Worm (Caenorhabditis elegans) whole organism, L4 larva: ENCODE results near the gene fbl-1.
A peak's percentile ranks its signal among the peaks of the same experiment; 100 is the strongest.

Experiments used
- D1046.2 ChIP-seq: fragments of 200-800 bp; sonication (Bioruptor generic); IDR thresholded peaks from 2 replicates; pipeline ENCODE4 v1.3.6; 2022; ENCODE audit warnings: missing genetic modification characterization, missing compliant biosample characterization
- F10B5.3 ChIP-seq: sonication (generic microtip); optimal IDR thresholded peaks from 2 replicates; lab custom pipeline; 2016; ENCODE audit warnings: mild to moderate bottlenecking, missing genetic modification characterization, missing compliant biosample characterization
- F44E2.7 ChIP-seq: fragments of 200-800 bp; sonication (Bioruptor generic); IDR thresholded peaks from 2 replicates; pipeline ENCODE4 v2.1.2; 2022; ENCODE audit warnings: missing genetic modification characterization, missing compliant biosample characterization
- F49E8.2 ChIP-seq: sonication (generic microtip); optimal IDR thresholded peaks from 2 replicates; lab custom pipeline; 2016; ENCODE audit warnings: missing compliant biosample characterization, mild to moderate bottlenecking, missing genetic modification characterization, borderline replicate concordance
- T20F7.1 ChIP-seq: fragments of 200-800 bp; sonication (Bioruptor generic); optimal IDR thresholded peaks from 2 replicates; lab custom pipeline; 2018; ENCODE audit warnings: mild to moderate bottlenecking, missing genetic modification characterization, missing compliant biosample characterization
- Y105C5A.15 ChIP-seq: fragments of 200-800 bp; sonication (Bioruptor generic); IDR thresholded peaks from 2 replicates; pipeline ENCODE4 v1.3.6; 2022; ENCODE audit warnings: missing genetic modification characterization, missing compliant biosample characterization
- Y48G9A.11 ChIP-seq: fragments of 200-800 bp; sonication (Bioruptor generic); IDR thresholded peaks from 2 replicates; pipeline ENCODE4 v1.3.6; 2022; ENCODE audit warnings: missing genetic modification reagents, missing genetic modification characterization, missing compliant biosample characterization
- aha-1 ChIP-seq: fragments of 150-350 bp; peaks from one replicate; lab custom pipeline; 2014; ENCODE audit warnings: missing biosample characterization, missing genetic modification characterization
- ceh-44 ChIP-seq: fragments of 200-800 bp; sonication (Bioruptor generic); IDR thresholded peaks from 2 replicates; pipeline ENCODE4 v1.3.6; 2022; ENCODE audit warnings: missing genetic modification reagents, missing genetic modification characterization, missing compliant biosample characterization
- ces-1 ChIP-seq: fragments of 150-350 bp; sonication (generic microtip); optimal IDR thresholded peaks from 4 replicates; lab custom pipeline; 2014; ENCODE audit warnings: missing biosample characterization, missing genetic modification reagents, missing genetic modification characterization
- cey-2 ChIP-seq: sonication (generic microtip); optimal IDR thresholded peaks from 3 replicates; lab custom pipeline; 2017; ENCODE audit warnings: missing genetic modification characterization, mild to moderate bottlenecking, missing compliant biosample characterization, antibody characterized with exemption, borderline replicate concordance; ENCODE audit not compliant: insufficient read depth
- daf-12 ChIP-seq: fragments of 150-350 bp; optimal IDR thresholded peaks from 2 replicates; lab custom pipeline; 2014; ENCODE audit warnings: missing biosample characterization, missing genetic modification reagents, missing genetic modification characterization
- daf-16 ChIP-seq, 3 experiments: sonication (generic microtip); optimal IDR thresholded peaks; 2 replicates each; lab custom pipeline; 2016 to 2017; ENCODE audit warnings: missing genetic modification characterization in 3 of 3, missing genetic modification reagents in 3 of 3, mild to moderate bottlenecking in 2 of 3, missing compliant biosample characterization in 2 of 3, missing biosample characterization in 1 of 3, moderate library complexity in 1 of 3
- dmd-6 ChIP-seq: fragments of 200-800 bp; sonication (Bioruptor generic); IDR thresholded peaks from 2 replicates; pipeline ENCODE4 v1.3.6; 2022; ENCODE audit warnings: missing genetic modification reagents, missing genetic modification characterization, missing compliant biosample characterization
- dmd-9 ChIP-seq: fragments of 200-800 bp; sonication (Bioruptor generic); IDR thresholded peaks from 2 replicates; pipeline ENCODE4 v1.3.6; 2022; ENCODE audit warnings: missing genetic modification reagents, missing genetic modification characterization, missing compliant biosample characterization
- duxl-1 ChIP-seq: sonication (generic microtip); optimal IDR thresholded peaks from 2 replicates; lab custom pipeline; 2016; ENCODE audit warnings: mild to moderate bottlenecking, missing genetic modification characterization, moderate library complexity, missing compliant biosample characterization; ENCODE audit not compliant: poor library complexity
- dve-1 ChIP-seq: sonication (generic microtip); optimal IDR thresholded peaks from 2 replicates; lab custom pipeline; 2017; ENCODE audit warnings: antibody characterized with exemption, mild to moderate bottlenecking, missing genetic modification characterization, missing compliant biosample characterization; ENCODE audit not compliant: insufficient read depth
- egl-27 ChIP-seq: sonication (generic microtip); optimal IDR thresholded peaks from 3 replicates; lab custom pipeline; 2017; ENCODE audit warnings: missing biosample characterization, missing genetic modification reagents, missing genetic modification characterization
- egl-43 ChIP-seq: fragments of 200-800 bp; sonication (Bioruptor generic); IDR thresholded peaks from 2 replicates; pipeline ENCODE4 v1.3.6; 2022; ENCODE audit warnings: missing genetic modification reagents, missing genetic modification characterization, missing compliant biosample characterization
- fkh-10 ChIP-seq: fragments of 150-350 bp; optimal IDR thresholded peaks from 2 replicates; lab custom pipeline; 2014; ENCODE audit warnings: missing biosample characterization, missing genetic modification reagents, missing genetic modification characterization
- hif-1 ChIP-seq, 2 experiments: sonication (generic microtip); optimal IDR thresholded peaks; 2 replicates each; lab custom pipeline; 2016 to 2017; ENCODE audit warnings: missing compliant biosample characterization in 2 of 2, missing genetic modification characterization in 2 of 2, missing genetic modification reagents in 2 of 2, missing genotype in 2 of 2, mild to moderate bottlenecking in 1 of 2
- hlh-30 ChIP-seq: sonication (generic microtip); optimal IDR thresholded peaks from 2 replicates; lab custom pipeline; 2017; ENCODE audit warnings: antibody characterized with exemption, mild to moderate bottlenecking, missing genetic modification characterization, missing compliant biosample characterization; ENCODE audit not compliant: insufficient read depth
- lin-15B ChIP-seq: fragments of 150-350 bp; sonication (generic microtip); optimal IDR thresholded peaks from 3 replicates; lab custom pipeline; 2014; ENCODE audit warnings: missing biosample characterization, missing genetic modification characterization
- lin-38 ChIP-seq: fragments of 200-800 bp; sonication (Bioruptor generic); IDR thresholded peaks from 2 replicates; pipeline ENCODE4 v1.3.6; 2022; ENCODE audit warnings: missing genetic modification reagents, missing genetic modification characterization, missing compliant biosample characterization
- lsy-2 ChIP-seq, 2 experiments: fragments of 150-350 bp in 1 of 2; sonication (generic microtip) in 1 of 2; optimal IDR thresholded peaks; 2 replicates each; lab custom pipeline; 2014 to 2017; ENCODE audit warnings: missing biosample characterization in 2 of 2, missing genetic modification characterization in 2 of 2
- madf-5 ChIP-seq, 2 experiments: fragments of 200-800 bp; sonication (Bioruptor generic); IDR thresholded peaks; 2 replicates each; pipeline ENCODE4 v1.3.6; 2022; ENCODE audit warnings: missing compliant biosample characterization in 2 of 2, missing genetic modification characterization in 2 of 2
- mep-1 ChIP-seq: fragments of 150-350 bp; sonication (generic microtip); optimal IDR thresholded peaks from 3 replicates; lab custom pipeline; 2014; ENCODE audit warnings: missing biosample characterization, missing genetic modification characterization
- nhr-10 ChIP-seq: fragments of 150-350 bp; optimal IDR thresholded peaks from 2 replicates; lab custom pipeline; 2014; ENCODE audit warnings: missing biosample characterization, missing genetic modification characterization
- nhr-11 ChIP-seq: fragments of 150-350 bp; optimal IDR thresholded peaks from 2 replicates; lab custom pipeline; 2014; ENCODE audit warnings: missing biosample characterization, missing genetic modification characterization
- nhr-111 ChIP-seq: fragments of 200-800 bp; sonication (Bioruptor generic); optimal IDR thresholded peaks from 2 replicates; lab custom pipeline; 2018; ENCODE audit warnings: mild to moderate bottlenecking, missing genetic modification characterization, missing compliant biosample characterization
- nhr-28 ChIP-seq: fragments of 150-350 bp; optimal IDR thresholded peaks from 2 replicates; lab custom pipeline; 2014; ENCODE audit warnings: missing biosample characterization, missing genetic modification characterization
- nhr-41 ChIP-seq: fragments of 200-800 bp; sonication (Bioruptor generic); IDR thresholded peaks from 2 replicates; pipeline ENCODE4 v1.3.6; 2022; ENCODE audit warnings: missing genetic modification reagents, missing genetic modification characterization, missing compliant biosample characterization
- nhr-77 ChIP-seq: fragments of 150-350 bp; optimal IDR thresholded peaks from 2 replicates; lab custom pipeline; 2014; ENCODE audit warnings: missing biosample characterization, missing genetic modification characterization
- php-3 ChIP-seq: fragments of 200-800 bp; sonication (Bioruptor generic); IDR thresholded peaks from 2 replicates; pipeline ENCODE4 v1.3.6; 2022; ENCODE audit warnings: missing genetic modification reagents, missing genetic modification characterization, missing compliant biosample characterization
- pqm-1 ChIP-seq: sonication (generic microtip); optimal IDR thresholded peaks from 2 replicates; lab custom pipeline; 2017; ENCODE audit warnings: missing biosample characterization, missing genetic modification characterization
- sdz-12 ChIP-seq: fragments of 200-800 bp; sonication (Bioruptor generic); optimal IDR thresholded peaks from 2 replicates; lab custom pipeline; 2018; ENCODE audit warnings: mild to moderate bottlenecking, missing genetic modification characterization, missing compliant biosample characterization
- set-16 ChIP-seq: fragments of 200-800 bp; sonication (Bioruptor generic); IDR thresholded peaks from 2 replicates; pipeline ENCODE4 v1.3.6; 2022; ENCODE audit warnings: missing genetic modification reagents, missing genetic modification characterization, missing compliant biosample characterization
- skn-1 ChIP-seq: fragments of 150-350 bp; optimal IDR thresholded peaks from 2 replicates; lab custom pipeline; 2014; ENCODE audit warnings: missing biosample characterization, missing genetic modification characterization
- snpc-1.2 ChIP-seq: fragments of 200-800 bp; sonication (Bioruptor generic); IDR thresholded peaks from 2 replicates; pipeline ENCODE4 v1.3.6; 2022; ENCODE audit warnings: missing genetic modification reagents, missing genetic modification characterization, missing compliant biosample characterization
- spr-1 ChIP-seq: sonication (generic microtip); optimal IDR thresholded peaks from 2 replicates; lab custom pipeline; 2016; ENCODE audit warnings: mild to moderate bottlenecking, missing genetic modification characterization, missing compliant biosample characterization
- tag-97 ChIP-seq: fragments of 200-800 bp; sonication (Bioruptor generic); IDR thresholded peaks from 2 replicates; pipeline ENCODE4 v1.3.6; 2022; ENCODE audit warnings: missing genetic modification characterization, missing compliant biosample characterization
- tra-1 ChIP-seq: fragments of 200-800 bp; sonication (Bioruptor generic); IDR thresholded peaks from 2 replicates; pipeline ENCODE4 v1.3.6; 2022; ENCODE audit warnings: missing genetic modification reagents, missing genetic modification characterization, missing compliant biosample characterization
- unc-39 ChIP-seq: sonication (generic microtip); optimal IDR thresholded peaks from 2 replicates; lab custom pipeline; 2017; ENCODE audit warnings: missing biosample characterization, missing genetic modification characterization
- zag-1 ChIP-seq: fragments of 150-350 bp; optimal IDR thresholded peaks from 2 replicates; lab custom pipeline; 2014; ENCODE audit warnings: missing biosample characterization, missing genetic modification characterization
- zfp-2 ChIP-seq: sonication (generic microtip); optimal IDR thresholded peaks from 2 replicates; lab custom pipeline; 2016; ENCODE audit warnings: mild to moderate bottlenecking, missing genetic modification characterization, missing compliant biosample characterization
- zip-11 ChIP-seq: fragments of 200-800 bp; sonication (Bioruptor generic); IDR thresholded peaks from 2 replicates; pipeline ENCODE4 v1.3.6; 2022; ENCODE audit warnings: missing genetic modification characterization, missing compliant biosample characterization
- zip-2 ChIP-seq: fragments of 150-350 bp; optimal IDR thresholded peaks from 2 replicates; lab custom pipeline; 2014; ENCODE audit warnings: missing biosample characterization, missing genetic modification characterization
- ztf-11 ChIP-seq: fragments of 150-350 bp; optimal IDR thresholded peaks from 2 replicates; lab custom pipeline; 2014; ENCODE audit warnings: missing biosample characterization, missing genetic modification characterization
- ztf-7 ChIP-seq: fragments of 150-350 bp; optimal IDR thresholded peaks from 2 replicates; lab custom pipeline; 2014; ENCODE audit warnings: missing biosample characterization, missing genetic modification characterization

fbl-1 gene

ce11 chrIV:9513360-9513777 is 27.2 kb upstream of the fbl-1 start (continued):
- TF ChIP-seq dmd-6 (GFP tag; lab: Robert Waterston, UW): peak; percentile 60
- TF ChIP-seq nhr-11: no peak
- no peak for TF ChIP-seq egl-43 (GFP tag; lab: Robert Waterston, UW)
- TF ChIP-seq F10B5.3 (tag; lab: Kevin White, UChicago): no peak
- no peak for TF ChIP-seq ztf-7 (tag; lab: Kevin White, UChicago)
- peak; percentile 94 for TF ChIP-seq aha-1
- TF ChIP-seq F44E2.7: no peak
- TF ChIP-seq daf-12 (tag; lab: Kevin White, UChicago): no peak
- no peak for TF ChIP-seq cey-2 (tag; lab: Kevin White, UChicago)
- no peak for TF ChIP-seq madf-5 (GFP tag; IDR thresholded peaks at IDR 0.05; lab: Robert Waterston, UW)
- TF ChIP-seq F49E8.2: no peak
- no peak for TF ChIP-seq ceh-44
- TF ChIP-seq nhr-111 (GFP tag; lab: Kevin White, UChicago): no peak
- no peak for TF ChIP-seq zfp-2 (tag; lab: Kevin White, UChicago)
- TF ChIP-seq zip-11 (GFP tag; lab: Robert Waterston, UW): no peak
- TF ChIP-seq daf-16 (GFP tag; optimal IDR thresholded peaks at IDR 0.05; lab: Kevin White, UChicago): no peak
- peak; percentile 78 for TF ChIP-seq daf-16 (tag; optimal IDR thresholded peaks at IDR 0.05; lab: Kevin White, UChicago)

ce11 chrIV:9514132-9514531 is 26.5 kb upstream of the fbl-1 start:
- TF ChIP-seq F10B5.3 (tag; lab: Kevin White, UChicago): no peak
- TF ChIP-seq ces-1 (GFP tag; lab: Kevin White, UChicago): no peak
- no peak for TF ChIP-seq unc-39 (tag; lab: Kevin White, UChicago)
- TF ChIP-seq zip-2: peak; percentile 76
- TF ChIP-seq nhr-41 (GFP tag; lab: Robert Waterston, UW): no peak
- TF ChIP-seq dmd-9 (GFP tag; lab: Robert Waterston, UW): no peak
- no peak for TF ChIP-seq egl-27 (tag; lab: Kevin White, UChicago)
- TF ChIP-seq ztf-11 (tag; lab: Kevin White, UChicago): no peak
- TF ChIP-seq ceh-44: no peak
- peak; percentile 94 for TF ChIP-seq ztf-7 (tag; lab: Kevin White, UChicago)
- peak; percentile 40 for TF ChIP-seq dve-1 (tag; lab: Kevin White, UChicago)
- no peak for TF ChIP-seq daf-16 (GFP tag; optimal IDR thresholded peaks at IDR 0.05; lab: Kevin White, UChicago)
- TF ChIP-seq daf-16 (tag; optimal IDR thresholded peaks at IDR 0.05; lab: Kevin White, UChicago): peak; percentile 72
- TF ChIP-seq nhr-11: no peak
- TF ChIP-seq duxl-1 (tag; lab: Kevin White, UChicago): no peak
- TF ChIP-seq lin-15B (tag; lab: Kevin White, UChicago): no peak
- TF ChIP-seq tra-1: no peak
- no peak for TF ChIP-seq pqm-1 (tag; lab: Kevin White, UChicago)
- no peak for TF ChIP-seq D1046.2
- no peak for TF ChIP-seq zag-1 (tag; lab: Kevin White, UChicago)
- no peak for TF ChIP-seq skn-1 (tag; lab: Kevin White, UChicago)
- TF ChIP-seq php-3 (GFP tag; lab: Robert Waterston, UW): no peak
- peak; percentile 3 for TF ChIP-seq mep-1
- no peak for TF ChIP-seq fkh-10
- TF ChIP-seq Y105C5A.15 (GFP tag; lab: Robert Waterston, UW): no peak
- no peak for TF ChIP-seq nhr-10 (tag; lab: Kevin White, UChicago)
- TF ChIP-seq hif-1 (tag; optimal IDR thresholded peaks at IDR 0.05; lab: Kevin White, UChicago): peak in 1 of 2 experiments; percentile 40
- TF ChIP-seq spr-1 (tag; lab: Kevin White, UChicago): no peak
- peak; percentile 14 for TF ChIP-seq nhr-28
- no peak for TF ChIP-seq set-16 (GFP tag; lab: Robert Waterston, UW)
- no peak for TF ChIP-seq Y48G9A.11
- no peak for TF ChIP-seq snpc-1.2 (GFP tag; lab: Robert Waterston, UW)
- no peak for TF ChIP-seq egl-43 (GFP tag; lab: Robert Waterston, UW)
- TF ChIP-seq sdz-12 (GFP tag; lab: Kevin White, UChicago): no peak
- no peak for TF ChIP-seq lin-38
- TF ChIP-seq T20F7.1 (GFP tag; lab: Kevin White, UChicago): peak; percentile 55
- TF ChIP-seq tag-97 (GFP tag; lab: Robert Waterston, UW): no peak
- peak in 1 of 2 experiments; percentile 25 for TF ChIP-seq lsy-2 (tag; optimal IDR thresholded peaks at IDR 0.05; lab: Kevin White, UChicago)
- peak; percentile 15 for TF ChIP-seq nhr-77 (tag; lab: Kevin White, UChicago)
- TF ChIP-seq hlh-30: peak; percentile 10
